Worm (Caenorhabditis elegans): ENCODE measurements around the gene C52G5.3.

Gene C52G5.3

ce11 chrX:12846043-12846442, at the start of gene C52G5.3:
TSS of gene C52G5.3 (minus strand) at chrX:12846143.
- TF ChIP-seq hlh-8 (tag; optimal IDR thresholded peaks at IDR 0.05) (no peak), pqm-1 (tag; optimal IDR thresholded peaks at IDR 0.05) (no peak), nfya-1 (tag; optimal IDR thresholded peaks at IDR 0.05) (no peak), gmeb-2 (tag; optimal IDR thresholded peaks at IDR 0.05) (no peak), fax-1 (tag; optimal IDR thresholded peaks at IDR 0.05) (no peak), ceh-19 (GFP tag; optimal IDR thresholded peaks at IDR 0.05) (no peak), ztf-16 (tag; optimal IDR thresholded peaks at IDR 0.05) (no peak), ceh-24 (tag; optimal IDR thresholded peaks at IDR 0.05) (no peak), pat-9 (tag; optimal IDR thresholded peaks at IDR 0.05) (no peak), pha-4 (tag; optimal IDR thresholded peaks at IDR 0.05) (no peak), ceh-6 (GFP tag; optimal IDR thresholded peaks at IDR 0.05) (no peak), hlh-15 (tag; optimal IDR thresholded peaks at IDR 0.05) (no peak), lim-6 (tag; optimal IDR thresholded peaks at IDR 0.05) (no peak), che-1 (tag; optimal IDR thresholded peaks at IDR 0.05) (no peak), fkh-10 (GFP tag; optimal IDR thresholded peaks at IDR 0.05) (no peak)

DNA sequence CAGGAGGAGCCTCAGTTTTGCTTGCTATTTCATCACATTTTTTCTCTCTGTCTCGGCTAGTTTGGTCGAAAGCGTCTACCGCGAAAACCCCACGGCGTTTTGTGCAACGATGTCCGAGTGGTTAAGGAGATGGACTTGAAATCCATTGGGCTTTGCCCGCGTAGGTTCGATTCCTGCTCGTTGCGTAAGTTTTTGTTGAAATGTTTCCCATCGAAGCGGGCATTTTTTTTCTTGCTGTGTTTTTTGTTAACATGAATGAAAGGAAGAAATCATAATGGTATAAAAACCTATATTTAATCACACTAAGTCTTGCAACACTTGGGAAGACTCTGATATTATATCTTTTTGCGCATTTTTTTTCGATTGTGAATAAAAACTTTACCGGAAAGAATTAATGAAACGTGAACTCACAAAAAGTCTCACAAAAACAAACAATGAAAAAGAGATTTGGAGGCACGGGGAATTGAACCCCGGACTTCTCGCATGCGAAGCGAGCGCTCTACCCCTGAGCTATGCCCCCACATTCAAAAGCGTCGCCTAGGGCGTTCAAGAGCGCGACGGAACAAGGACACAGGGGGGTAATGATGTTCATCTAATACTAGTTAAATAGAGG, 44.0 kb upstream of the C52G5.3 start:
- peak; percentile 14 for TF ChIP-seq hlh-15 (tag; optimal IDR thresholded peaks at IDR 0.05)
- no peak for TF ChIP-seq lim-6 (tag; optimal IDR thresholded peaks at IDR 0.05)
- TF ChIP-seq ceh-14 (tag; optimal IDR thresholded peaks at IDR 0.05): peak; percentile 35
- TF ChIP-seq elt-4 (tag; optimal IDR thresholded peaks at IDR 0.05): no peak
- TF ChIP-seq hlh-13 (GFP tag; optimal IDR thresholded peaks at IDR 0.05): peak; percentile 63
- peak; percentile 80 for TF ChIP-seq hlh-6 (tag; optimal IDR thresholded peaks at IDR 0.05)
- TF ChIP-seq ahr-1 (tag; optimal IDR thresholded peaks at IDR 0.05): peak; percentile 59
- no peak for TF ChIP-seq fkh-10 (GFP tag; optimal IDR thresholded peaks at IDR 0.05)
- TF ChIP-seq ceh-19 (GFP tag; optimal IDR thresholded peaks at IDR 0.05): peak; percentile 88
- TF ChIP-seq sox-4 (tag; optimal IDR thresholded peaks at IDR 0.05): peak; percentile 74
- TF ChIP-seq K09A11.1 (tag; optimal IDR thresholded peaks at IDR 0.05; ENCODE audit: insufficient read depth): peak; percentile 56
- TF ChIP-seq ceh-31 (tag; optimal IDR thresholded peaks at IDR 0.05): peak; percentile 53
- peak; percentile 73 for TF ChIP-seq pat-9 (tag; optimal IDR thresholded peaks at IDR 0.05)
- TF ChIP-seq eyg-1 (tag; optimal IDR thresholded peaks at IDR 0.05): peak; percentile 79
- TF ChIP-seq unc-86 (tag; optimal IDR thresholded peaks at IDR 0.05): peak; percentile 82
- peak; percentile 81 for TF ChIP-seq ref-2 (tag; optimal IDR thresholded peaks at IDR 0.05)
- no peak for TF ChIP-seq pros-1 (tag; optimal IDR thresholded peaks at IDR 0.05)
- peak; percentile 48 for TF ChIP-seq tbx-7 (tag; optimal IDR thresholded peaks at IDR 0.05)
- peak; percentile 53 for TF ChIP-seq C08G9.2 (tag; optimal IDR thresholded peaks at IDR 0.05)
- TF ChIP-seq hlh-30 (tag; optimal IDR thresholded peaks at IDR 0.05; ENCODE audit: insufficient read depth): no peak
- TF ChIP-seq che-1 (tag; optimal IDR thresholded peaks at IDR 0.05): peak; percentile 84
- peak; percentile 52 for TF ChIP-seq rnt-1 (tag; optimal IDR thresholded peaks at IDR 0.05)
- peak; percentile 78 for TF ChIP-seq C38D4.7 (GFP tag; optimal IDR thresholded peaks at IDR 0.05)
- peak; percentile 32 for TF ChIP-seq dve-1 (tag; optimal IDR thresholded peaks at IDR 0.05)
- TF ChIP-seq ceh-48 (tag; optimal IDR thresholded peaks at IDR 0.05): peak; percentile 50
- TF ChIP-seq nfya-1 (tag; optimal IDR thresholded peaks at IDR 0.05): peak; percentile 42
- TF ChIP-seq ceh-9 (tag; optimal IDR thresholded peaks at IDR 0.05): no peak
- TF ChIP-seq lin-11 (tag; optimal IDR thresholded peaks at IDR 0.05): peak; percentile 69
- peak; percentile 67 for TF ChIP-seq ets-4 (tag; optimal IDR thresholded peaks at IDR 0.05)
- TF ChIP-seq ceh-22 (tag; optimal IDR thresholded peaks at IDR 0.05): no peak
- TF ChIP-seq nhr-11 (tag; optimal IDR thresholded peaks at IDR 0.05): no peak
- TF ChIP-seq unc-3 (GFP tag; conservative IDR thresholded peaks at IDR 0.05): peak; percentile 63
- peak; percentile 64 for TF ChIP-seq unc-3 (tag; optimal IDR thresholded peaks at IDR 0.05)
- peak; percentile 61 for TF ChIP-seq F13H6.1 (tag; optimal IDR thresholded peaks at IDR 0.05)
- no peak for TF ChIP-seq unc-55 (GFP tag; optimal IDR thresholded peaks at IDR 0.05)
- TF ChIP-seq pqm-1 (tag; optimal IDR thresholded peaks at IDR 0.05): no peak
- no peak for TF ChIP-seq ama-1 (optimal IDR thresholded peaks at IDR 0.05)
- TF ChIP-seq pha-4 (tag; optimal IDR thresholded peaks at IDR 0.05): no peak
- TF ChIP-seq ztf-16 (tag; optimal IDR thresholded peaks at IDR 0.05): peak; percentile 72
- peak; percentile 85 for TF ChIP-seq fkh-6 (tag; optimal IDR thresholded peaks at IDR 0.05)
- peak; percentile 65 for TF ChIP-seq Y22D7AL.16 (tag; optimal IDR thresholded peaks at IDR 0.05)
- peak; percentile 85 for TF ChIP-seq sdc-2 (tag; optimal IDR thresholded peaks at IDR 0.05)
- peak; percentile 57 for TF ChIP-seq zip-5 (tag; optimal IDR thresholded peaks at IDR 0.05)
- TF ChIP-seq hlh-8 (tag; optimal IDR thresholded peaks at IDR 0.05): no peak
- peak; percentile 52 for TF ChIP-seq fax-1 (tag; optimal IDR thresholded peaks at IDR 0.05)
- TF ChIP-seq T23F11.4 (GFP tag; optimal IDR thresholded peaks at IDR 0.05): peak; percentile 52

All from whole organism, late embryonic.